Fruit fly (Drosophila melanogaster) whole organism, wandering third instar larva: ENCODE results near the gene yrt.

Experiments
- CG32264 ChIP-seq: fragments of 200-800 bp; sonication (Bioruptor generic); optimal IDR thresholded peaks from 2 replicates; lab custom pipeline; 2016; ENCODE audit warnings: missing biosample characterization, missing genetic modification characterization
- Myc ChIP-seq: fragments of >200 bp; optimal IDR thresholded peaks from 2 replicates; lab custom pipeline; 2017
- Sp1 ChIP-seq: fragments of 200-800 bp; sonication (Bioruptor generic); optimal IDR thresholded peaks from 3 replicates; lab custom pipeline; 2019; ENCODE audit warnings: missing biosample characterization, mild to moderate bottlenecking, missing genetic modification characterization, moderate library complexity
- Vsx2 ChIP-seq: fragments of 200-300, 225-300 bp; sonication (Bioruptor generic); optimal IDR thresholded peaks from 2 replicates; lab custom pipeline; 2018; ENCODE audit warnings: missing biosample characterization, missing genetic modification characterization; ENCODE audit not compliant: partially characterized antibody
- brk ChIP-seq: fragments of 200-800 bp; sonication (Bioruptor generic); optimal IDR thresholded peaks from 2 replicates; lab custom pipeline; 2016; ENCODE audit warnings: missing biosample characterization, mild to moderate bottlenecking, missing genetic modification characterization
- ey ChIP-seq: fragments of 200-800 bp; sonication (Bioruptor generic); optimal IDR thresholded peaks from 2 replicates; lab custom pipeline; 2016; ENCODE audit warnings: missing biosample characterization, missing genetic modification characterization
- h ChIP-seq: fragments of 200-800 bp; sonication (Bioruptor generic); optimal IDR thresholded peaks from 3 replicates; lab custom pipeline; 2016; ENCODE audit warnings: missing biosample characterization, mild to moderate bottlenecking, missing genetic modification characterization
- pan ChIP-seq: fragments of >200 bp; optimal IDR thresholded peaks from 2 replicates; lab custom pipeline; 2017
- psq ChIP-seq: fragments of 200-800 bp; sonication (Bioruptor generic); optimal IDR thresholded peaks from 3 replicates; lab custom pipeline; 2017; ENCODE audit warnings: missing biosample characterization, mild to moderate bottlenecking, missing genetic modification characterization, moderate library complexity
- tai ChIP-seq: sonication (Bioruptor generic); optimal IDR thresholded peaks from 2 replicates; lab custom pipeline; 2016; ENCODE audit warnings: missing biosample characterization, missing genetic modification characterization
- usp ChIP-seq: fragments of >200 bp; optimal IDR thresholded peaks from 2 replicates; lab custom pipeline; 2017; ENCODE audit warnings: missing biosample characterization, missing genetic modification characterization

DNA sequence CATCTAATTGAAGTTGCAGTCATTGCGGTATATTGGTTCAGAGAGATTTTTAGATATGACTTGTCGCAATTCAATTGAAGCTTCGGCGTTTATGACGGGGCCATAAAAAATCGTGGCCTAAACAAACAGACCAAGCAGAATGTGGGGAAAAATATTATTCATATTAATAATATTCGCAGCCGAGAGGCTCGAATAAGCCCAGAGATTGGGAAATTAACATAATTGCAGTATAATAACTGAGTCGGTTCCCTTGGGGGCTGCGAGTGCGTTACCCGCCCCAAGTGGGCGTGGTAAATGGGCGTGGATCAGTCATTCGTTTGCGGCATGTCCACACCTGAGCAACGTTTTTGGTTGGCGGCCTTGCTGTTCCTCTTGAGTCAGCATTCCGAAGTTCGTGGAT, 14.8 kb downstream of the yrt start, which contains the start of gene Ir87a:
- TF ChIP-seq Vsx2 (GFP tag; lab: Kevin White, UChicago) (no peak), h (no peak), usp (no peak), CG32264 (GFP tag; lab: Kevin White, UChicago) (no peak), psq (GFP tag; lab: Kevin White, UChicago) (no peak), Sp1 (no peak), Myc (no peak), brk (no peak), ey (no peak), pan (lab: Kevin White, UChicago) (no peak), tai (GFP tag; lab: Kevin White, UChicago) (no peak)
